Fruit fly (Drosophila melanogaster) whole organism, embryonic: ENCODE results near the gene CG5966.
A peak's percentile ranks its signal among the peaks of the same experiment; 100 is the strongest.

Experiments used
- Abd-B ChIP-seq: fragments of 200-800 bp; sonication (Bioruptor generic); optimal IDR thresholded peaks from 2 replicates; lab custom pipeline; 2018; ENCODE audit warnings: missing biosample characterization, mild to moderate bottlenecking, missing genetic modification characterization, moderate library complexity
- Bdp1 ChIP-seq: fragments of 200-800 bp; sonication (Bioruptor generic); optimal IDR thresholded peaks from 3 replicates; lab custom pipeline; 2016; ENCODE audit warnings: missing biosample characterization, missing genetic modification characterization
- CG11085 ChIP-seq: fragments of 200-800 bp; sonication (Bioruptor generic); IDR thresholded peaks from 2 replicates; pipeline ENCODE4 v1.3.6; 2022; ENCODE audit warnings: missing biosample characterization, missing genetic modification characterization
- CG11247 ChIP-seq: fragments of 200-800 bp; sonication (Bioruptor generic); IDR thresholded peaks from 2 replicates; pipeline ENCODE4 v1.3.6; 2022; ENCODE audit warnings: missing biosample characterization, missing genetic modification characterization
- CG11504 ChIP-seq: fragments of 200-800 bp; sonication (Bioruptor generic); optimal IDR thresholded peaks from 3 replicates; lab custom pipeline; 2019; ENCODE audit warnings: missing biosample characterization, mild to moderate bottlenecking, missing genetic modification characterization, moderate library complexity
- CG11723 ChIP-seq: fragments of 200-800 bp; sonication (Bioruptor generic); optimal IDR thresholded peaks from 2 replicates; lab custom pipeline; 2017; ENCODE audit warnings: missing biosample characterization, mild to moderate bottlenecking, missing genetic modification characterization
- CG12104 ChIP-seq: fragments of 200-800 bp; sonication (Bioruptor generic); optimal IDR thresholded peaks from 3 replicates; lab custom pipeline; 2016; ENCODE audit warnings: missing biosample characterization, missing genetic modification characterization
- CG12299 ChIP-seq: fragments of 200-800 bp; sonication (Bioruptor generic); optimal IDR thresholded peaks from 2 replicates; lab custom pipeline; 2018; ENCODE audit warnings: missing biosample characterization, mild to moderate bottlenecking, missing genetic modification characterization
- CG12391 ChIP-seq: fragments of 200-800 bp; sonication (Bioruptor generic); optimal IDR thresholded peaks from 3 replicates; lab custom pipeline; 2018; ENCODE audit warnings: missing biosample characterization, mild to moderate bottlenecking, missing genetic modification characterization, moderate library complexity
- CG12769 ChIP-seq: fragments of 200-800 bp; sonication (Bioruptor generic); optimal IDR thresholded peaks from 2 replicates; lab custom pipeline; 2019; ENCODE audit warnings: missing biosample characterization, mild to moderate bottlenecking, missing genetic modification characterization, moderate library complexity
- CG15269 ChIP-seq: fragments of 200-800 bp; sonication (Bioruptor generic); optimal IDR thresholded peaks from 2 replicates; lab custom pipeline; 2018; ENCODE audit warnings: missing biosample characterization, mild to moderate bottlenecking, missing genetic modification characterization, moderate library complexity
- CG16863 ChIP-seq: fragments of 200-800 bp; sonication (Bioruptor generic); optimal IDR thresholded peaks from 3 replicates; lab custom pipeline; 2016; ENCODE audit warnings: missing biosample characterization, missing genetic modification characterization
- CG17385 ChIP-seq: fragments of 200-800 bp; sonication (Bioruptor generic); optimal IDR thresholded peaks from 3 replicates; lab custom pipeline; 2018; ENCODE audit warnings: missing biosample characterization, mild to moderate bottlenecking, missing genetic modification characterization
- CG18262 ChIP-seq: fragments of 200-800 bp; optimal IDR thresholded peaks from 3 replicates; lab custom pipeline; 2019; ENCODE audit warnings: missing biosample characterization, mild to moderate bottlenecking, missing genetic modification characterization, moderate library complexity
- CG30020 ChIP-seq: fragments of 200-800 bp; optimal IDR thresholded peaks from 2 replicates; lab custom pipeline; 2019; ENCODE audit warnings: missing biosample characterization, mild to moderate bottlenecking, missing genetic modification characterization, moderate library complexity
- CG6813 ChIP-seq: fragments of 200-800 bp; sonication (Bioruptor generic); optimal IDR thresholded peaks from 2 replicates; lab custom pipeline; 2017; ENCODE audit warnings: missing biosample characterization, missing genetic modification characterization, mild to moderate bottlenecking, moderate library complexity, missing genetic modification reagents
- CG9215 ChIP-seq: fragments of 200-800 bp; sonication (Bioruptor generic); IDR thresholded peaks from 2 replicates; pipeline ENCODE4 v1.3.6; 2022; ENCODE audit warnings: missing biosample characterization, missing genetic modification characterization
- CG9727 ChIP-seq: fragments of 200-800 bp; sonication (Bioruptor generic); optimal IDR thresholded peaks from 3 replicates; lab custom pipeline; 2017; ENCODE audit warnings: missing biosample characterization, mild to moderate bottlenecking, missing genetic modification characterization
- Dll ChIP-seq: fragments of 200-800 bp; sonication (Bioruptor generic); IDR thresholded peaks from 4 replicates; pipeline ENCODE4 v1.3.6; 2022; ENCODE audit warnings: missing biosample characterization, missing genetic modification characterization; ENCODE audit not compliant: partially characterized antibody
- H15 ChIP-seq: fragments of 200-800 bp; sonication (Bioruptor generic); IDR thresholded peaks from 3 replicates; pipeline ENCODE4 v1.3.6; 2022; ENCODE audit warnings: missing biosample characterization, missing genetic modification characterization
- HmgZ ChIP-seq: fragments of 200-800 bp; sonication (Bioruptor generic); optimal IDR thresholded peaks from 2 replicates; lab custom pipeline; 2018; ENCODE audit warnings: missing biosample characterization, mild to moderate bottlenecking, missing genetic modification characterization
- NFAT ChIP-seq: fragments of 200-800 bp; sonication (Bioruptor generic); IDR thresholded peaks from 2 replicates; pipeline ENCODE4 v1.3.6; 2022; ENCODE audit warnings: missing biosample characterization, missing genetic modification characterization
- Oaz ChIP-seq: fragments of 200-800 bp; sonication (Bioruptor generic); IDR thresholded peaks from 2 replicates; pipeline ENCODE4 v1.3.6; 2022; ENCODE audit warnings: missing biosample characterization, missing genetic modification characterization
- Scr ChIP-seq: fragments of 200-800 bp; sonication (Bioruptor generic); IDR thresholded peaks from 2 replicates; pipeline ENCODE4 v1.3.6; 2022; ENCODE audit warnings: missing biosample characterization, missing genetic modification characterization; ENCODE audit not compliant: partially characterized antibody
- Side ChIP-seq: fragments of 200-800 bp; sonication (Bioruptor generic); optimal IDR thresholded peaks from 2 replicates; lab custom pipeline; 2016; ENCODE audit warnings: missing biosample characterization, missing genetic modification characterization
- Sin3A ChIP-seq: fragments of >200 bp; optimal IDR thresholded peaks from 2 replicates; lab custom pipeline; 2018
- Trl ChIP-seq, 3 experiments: fragments of >200 bp in 2 of 3; fragments of 200-800 bp in 1 of 3; sonication (Bioruptor generic) in 1 of 3; optimal IDR thresholded peaks; 2 replicates in 1 of 3; 3 replicates in 2 of 3; lab custom pipeline; 2016 to 2017; ENCODE audit warnings: missing biosample characterization in 1 of 3, missing genetic modification characterization in 1 of 3
- YL-1 ChIP-seq: fragments of 200-800 bp; sonication (Bioruptor generic); optimal IDR thresholded peaks from 3 replicates; lab custom pipeline; 2017; ENCODE audit warnings: missing biosample characterization, mild to moderate bottlenecking, missing genetic modification characterization
- amos ChIP-seq: fragments of 200-800 bp; sonication (Bioruptor generic); IDR thresholded peaks from 2 replicates; pipeline ENCODE4 v1.3.6; 2022; ENCODE audit warnings: missing biosample characterization, missing genetic modification characterization; ENCODE audit not compliant: partially characterized antibody
- bbx ChIP-seq: fragments of 200-800 bp; sonication (Bioruptor generic); IDR thresholded peaks from 2 replicates; pipeline ENCODE4 v1.3.6; 2022; ENCODE audit warnings: missing biosample characterization, missing genetic modification characterization; ENCODE audit not compliant: partially characterized antibody
- br ChIP-seq: fragments of >200 bp; optimal IDR thresholded peaks from 2 replicates; lab custom pipeline; 2017
- cato ChIP-seq: fragments of 200-800 bp; sonication (Bioruptor generic); optimal IDR thresholded peaks from 2 replicates; lab custom pipeline; 2016; ENCODE audit warnings: missing biosample characterization, missing genetic modification characterization, borderline replicate concordance
- gem ChIP-seq: fragments of 200-800 bp; sonication (Bioruptor generic); optimal IDR thresholded peaks from 2 replicates; lab custom pipeline; 2019; ENCODE audit warnings: missing biosample characterization, mild to moderate bottlenecking, missing genetic modification characterization, moderate library complexity
- jumu ChIP-seq: fragments of 200-800 bp; sonication (Bioruptor generic); optimal IDR thresholded peaks from 3 replicates; lab custom pipeline; 2016; ENCODE audit warnings: missing biosample characterization, missing genetic modification characterization
- lab ChIP-seq: fragments of 200-800 bp; sonication (Bioruptor generic); optimal IDR thresholded peaks from 3 replicates; lab custom pipeline; 2017; ENCODE audit warnings: missing biosample characterization, missing genetic modification characterization, mild to moderate bottlenecking, moderate library complexity, missing genetic modification reagents
- lola ChIP-seq, 3 experiments: fragments of >200 bp in 2 of 3; fragments of 200-800 bp in 1 of 3; sonication (Bioruptor generic) in 1 of 3; optimal IDR thresholded peaks; 2 replicates each; lab custom pipeline; 2017 to 2019; ENCODE audit warnings: missing biosample characterization in 3 of 3, missing genetic modification characterization in 3 of 3, mild to moderate bottlenecking in 1 of 3, moderate library complexity in 1 of 3
- mam ChIP-seq: fragments of 200-800 bp; sonication (Bioruptor generic); optimal IDR thresholded peaks from 3 replicates; lab custom pipeline; 2016; ENCODE audit warnings: missing biosample characterization, missing genetic modification characterization
- odd ChIP-seq: fragments of 200-800 bp; sonication (Bioruptor generic); optimal IDR thresholded peaks from 2 replicates; lab custom pipeline; 2017; ENCODE audit warnings: missing biosample characterization, mild to moderate bottlenecking, missing genetic modification characterization
- org-1 ChIP-seq: fragments of 200-800 bp; sonication (Bioruptor generic); optimal IDR thresholded peaks from 2 replicates; lab custom pipeline; 2017; ENCODE audit warnings: missing biosample characterization, missing genetic modification characterization
- peb ChIP-seq: fragments of 200-800 bp; sonication (Bioruptor generic); IDR thresholded peaks from 2 replicates; pipeline ENCODE4 v1.3.6; 2022; ENCODE audit warnings: missing biosample characterization, missing genetic modification characterization
- pnt ChIP-seq: fragments of 200-800 bp; sonication (Bioruptor generic); optimal IDR thresholded peaks from 3 replicates; lab custom pipeline; 2016; ENCODE audit warnings: missing biosample characterization, missing genetic modification characterization
- ro ChIP-seq: fragments of 200-800 bp; sonication (Bioruptor generic); IDR thresholded peaks from 2 replicates; pipeline ENCODE4 v1.3.6; 2022; ENCODE audit warnings: missing biosample characterization, missing genetic modification characterization
- slbo ChIP-seq: fragments of 200-800 bp; sonication (Bioruptor generic); IDR thresholded peaks from 2 replicates; pipeline ENCODE4 v1.3.6; 2022; ENCODE audit warnings: missing biosample characterization, missing genetic modification characterization
- sug ChIP-seq: fragments of 200-800 bp; optimal IDR thresholded peaks from 2 replicates; lab custom pipeline; 2019; ENCODE audit warnings: missing biosample characterization, mild to moderate bottlenecking, missing genetic modification characterization, moderate library complexity
- tup ChIP-seq: fragments of 200-800 bp; sonication (Bioruptor generic); optimal IDR thresholded peaks from 2 replicates; lab custom pipeline; 2016; ENCODE audit warnings: missing biosample characterization, mild to moderate bottlenecking, missing genetic modification characterization, moderate library complexity
- twi ChIP-seq: fragments of 200-800 bp; optimal IDR thresholded peaks from 2 replicates; lab custom pipeline; 2019; ENCODE audit warnings: missing biosample characterization, mild to moderate bottlenecking, missing genetic modification characterization, moderate library complexity
- usp ChIP-seq: fragments of >200 bp; optimal IDR thresholded peaks from 2 replicates; lab custom pipeline; 2017; ENCODE audit warnings: missing biosample characterization, missing genetic modification characterization
- vfl ChIP-seq: fragments of 200-800 bp; sonication (Bioruptor generic); optimal IDR thresholded peaks from 2 replicates; lab custom pipeline; 2016; ENCODE audit warnings: missing biosample characterization, missing genetic modification characterization
- vnd ChIP-seq: fragments of 200-800 bp; sonication (Bioruptor generic); IDR thresholded peaks from 3 replicates; pipeline ENCODE4 v1.3.6; 2022; ENCODE audit warnings: missing biosample characterization, missing genetic modification characterization; ENCODE audit not compliant: partially characterized antibody

CG5966 gene

dm6 chrX:6037180-6037946 is 48.8 kb downstream of the CG5966 start, which contains the start of the genes rux and MCTS1 (continued):
- TF ChIP-seq Side: peak; percentile 8
- TF ChIP-seq Bdp1 (GFP tag; lab: Kevin White, UChicago): no peak
- peak; percentile 28 for TF ChIP-seq YL-1
- peak; percentile 25 for TF ChIP-seq CG18262 (tag; lab: Kevin White, UChicago)
- TF ChIP-seq tup (GFP tag; lab: Kevin White, UChicago): peak; percentile 8
- TF ChIP-seq CG30020 (tag; lab: Kevin White, UChicago): peak; percentile 17
- TF ChIP-seq mam (GFP tag; lab: Kevin White, UChicago): peak; percentile 49
- peak; percentile 55; the same call in 1 of the 2 replicates for TF ChIP-seq CG11247 (GFP tag; lab: Robert Waterston, UW)
- TF ChIP-seq CG12769 (tag; lab: Kevin White, UChicago): peak; percentile 28
- peak; percentile 28 for TF ChIP-seq HmgZ (tag; lab: Kevin White, UChicago)
- TF ChIP-seq CG12299 (tag; lab: Kevin White, UChicago): no peak
- TF ChIP-seq sug (tag; lab: Kevin White, UChicago): peak; percentile 31
- no peak for TF ChIP-seq vfl (GFP tag; lab: Kevin White, UChicago)
- TF ChIP-seq twi (tag; lab: Kevin White, UChicago): no peak
- no peak for TF ChIP-seq br (lab: Kevin White, UChicago)
- TF ChIP-seq cato (GFP tag; lab: Kevin White, UChicago): peak; percentile 5
- TF ChIP-seq Oaz (GFP tag; lab: Robert Waterston, UW): no peak
- TF ChIP-seq lab (GFP tag; lab: Kevin White, UChicago): peak; percentile 10
- no peak for TF ChIP-seq ro (GFP tag; lab: Robert Waterston, UW)
- TF ChIP-seq CG12104 (GFP tag; lab: Kevin White, UChicago): no peak
- peak; percentile 50 for TF ChIP-seq CG12391 (tag; lab: Kevin White, UChicago)
- TF ChIP-seq vnd (GFP tag; lab: Robert Waterston, UW): peak; percentile 92
- no peak for TF ChIP-seq odd (GFP tag; lab: Kevin White, UChicago)
- TF ChIP-seq CG11504: peak; percentile 44
- TF ChIP-seq Scr (GFP tag; lab: Robert Waterston, UW): peak; percentile 96
- TF ChIP-seq CG9727: peak; percentile 45
- no peak for TF ChIP-seq org-1
- TF ChIP-seq peb (GFP tag; lab: Robert Waterston, UW): no peak
- TF ChIP-seq Dll: peak; percentile 97
- TF ChIP-seq lola (GFP tag; optimal IDR thresholded peaks at IDR 0.05; lab: Kevin White, UChicago): peak in 1 of 3 experiments; percentile 19
- no peak for TF ChIP-seq CG11085 (GFP tag; lab: Robert Waterston, UW)
- no peak for TF ChIP-seq H15 (GFP tag; lab: Robert Waterston, UW)
- no peak for TF ChIP-seq usp
- TF ChIP-seq CG17385 (GFP tag; lab: Kevin White, UChicago): no peak
- no peak for TF ChIP-seq CG15269
- TF ChIP-seq bbx (GFP tag; lab: Robert Waterston, UW): peak; percentile 92
- peak; percentile 97 for TF ChIP-seq Sin3A
- TF ChIP-seq CG6813 (GFP tag; lab: Kevin White, UChicago): no peak
- TF ChIP-seq pnt (GFP tag; lab: Kevin White, UChicago): peak; percentile 30
- peak; percentile 55 for TF ChIP-seq slbo
- no peak for TF ChIP-seq Trl (optimal IDR thresholded peaks at IDR 0.05; lab: Kevin White, UChicago)
- peak; percentile 39 for TF ChIP-seq Trl (GFP tag; optimal IDR thresholded peaks at IDR 0.05; lab: Kevin White, UChicago)
- peak; percentile 94 for TF ChIP-seq amos (GFP tag; lab: Robert Waterston, UW)
- TF ChIP-seq CG11723: no peak
- TF ChIP-seq NFAT (GFP tag; lab: Robert Waterston, UW): peak; percentile 65
- TF ChIP-seq Abd-B (GFP tag; lab: Kevin White, UChicago): peak; percentile 38
- peak; percentile 24 for TF ChIP-seq gem
- peak; percentile 15 for TF ChIP-seq jumu (GFP tag; lab: Kevin White, UChicago)
- TF ChIP-seq CG9215 (GFP tag; lab: Robert Waterston, UW): peak; percentile 40
- peak; percentile 59 for TF ChIP-seq CG16863 (GFP tag; lab: Kevin White, UChicago)
